Worm (Caenorhabditis elegans): Measurements from ENCODE around the gene F47B8.10.

ce11 chrV:14319101-14319781 is 22.5 kb upstream of the F47B8.10 start, which contains the start of gene F47B8.13:
- TF ChIP-seq him-1 (tag; optimal IDR thresholded peaks at IDR 0.05) (no peak), W03F9.2 (tag; optimal IDR thresholded peaks at IDR 0.05) (no peak)

Data from whole organism, L4/young adult.